Fruit fly (Drosophila melanogaster) whole organism, wandering third instar larva: ENCODE measurements around the gene CG12746.
A peak's percentile ranks its signal among the peaks of the same experiment; 100 is the strongest.

ENCODE experiments used
- Abd-B ChIP-seq: fragments of >200 bp; optimal IDR thresholded peaks from 2 replicates; lab custom pipeline; 2017; ENCODE audit warnings: missing biosample characterization, missing genetic modification characterization
- CG32264 ChIP-seq: fragments of 200-800 bp; sonication (Bioruptor generic); optimal IDR thresholded peaks from 2 replicates; lab custom pipeline; 2016; ENCODE audit warnings: missing biosample characterization, missing genetic modification characterization
- CG9705 ChIP-seq: fragments of 200-800 bp; sonication (Bioruptor generic); optimal IDR thresholded peaks from 2 replicates; lab custom pipeline; 2018; ENCODE audit warnings: missing biosample characterization, mild to moderate bottlenecking, missing genetic modification characterization
- CrebA ChIP-seq: fragments of 200-800 bp; sonication (Bioruptor generic); optimal IDR thresholded peaks from 2 replicates; lab custom pipeline; 2016; ENCODE audit warnings: missing biosample characterization, mild to moderate bottlenecking, missing genetic modification characterization, borderline replicate concordance
- Dfd ChIP-seq: fragments of >200 bp; optimal IDR thresholded peaks from 2 replicates; lab custom pipeline; 2017; ENCODE audit warnings: missing biosample characterization, missing genetic modification characterization
- Dif ChIP-seq: fragments of 200-275, 200-300 bp; sonication (Bioruptor generic); optimal IDR thresholded peaks from 2 replicates; lab custom pipeline; 2018; ENCODE audit warnings: missing biosample characterization, missing genetic modification characterization; ENCODE audit not compliant: partially characterized antibody
- GATAd ChIP-seq: sonication (Bioruptor generic); optimal IDR thresholded peaks from 2 replicates; lab custom pipeline; 2016; ENCODE audit warnings: missing biosample characterization, missing genetic modification characterization
- HLH106 ChIP-seq: fragments of 200-800 bp; optimal IDR thresholded peaks from 3 replicates; lab custom pipeline; 2019; ENCODE audit warnings: missing biosample characterization, mild to moderate bottlenecking, missing genetic modification characterization, moderate library complexity
- Hnf4 ChIP-seq: fragments of 200-800 bp; sonication (Bioruptor generic); optimal IDR thresholded peaks from 2 replicates; lab custom pipeline; 2016; ENCODE audit warnings: missing biosample characterization, mild to moderate bottlenecking, missing genetic modification characterization
- Hr78 ChIP-seq: fragments of >200 bp; optimal IDR thresholded peaks from 2 replicates; lab custom pipeline; 2017; ENCODE audit warnings: missing biosample characterization, missing genetic modification characterization
- Hr83 ChIP-seq: fragments of 200-300 bp; sonication (Bioruptor generic); optimal IDR thresholded peaks from 2 replicates; lab custom pipeline; 2016; ENCODE audit warnings: missing biosample characterization, mild to moderate bottlenecking, missing genetic modification characterization, moderate library complexity; ENCODE audit not compliant: poor library complexity, severe bottlenecking
- Jra ChIP-seq: sonication (Bioruptor generic); optimal IDR thresholded peaks from 2 replicates; lab custom pipeline; 2016; ENCODE audit warnings: missing biosample characterization, missing genetic modification characterization
- Mio ChIP-seq: sonication (Bioruptor generic); optimal IDR thresholded peaks from 2 replicates; lab custom pipeline; 2016; ENCODE audit warnings: missing biosample characterization, missing genetic modification characterization
- Myc ChIP-seq: fragments of >200 bp; optimal IDR thresholded peaks from 2 replicates; lab custom pipeline; 2017
- N ChIP-seq: fragments of >200 bp; optimal IDR thresholded peaks from 2 replicates; lab custom pipeline; 2018; ENCODE audit warnings: missing biosample characterization, missing external identifiers, missing genetic modification characterization
- OdsH ChIP-seq: fragments of 200-800 bp; sonication (Bioruptor generic); optimal IDR thresholded peaks from 2 replicates; lab custom pipeline; 2016; ENCODE audit warnings: missing biosample characterization, mild to moderate bottlenecking, missing genetic modification characterization
- Rel ChIP-seq, 2 experiments: fragments of 200-800 bp; sonication (Bioruptor generic) in 1 of 2; optimal IDR thresholded peaks; 2 replicates in 1 of 2; 3 replicates in 1 of 2; lab custom pipeline; 2016 to 2019; ENCODE audit warnings: mild to moderate bottlenecking in 2 of 2, missing biosample characterization in 2 of 2, missing genetic modification characterization in 2 of 2, moderate library complexity in 1 of 2
- Sp1 ChIP-seq: fragments of 200-800 bp; sonication (Bioruptor generic); optimal IDR thresholded peaks from 3 replicates; lab custom pipeline; 2019; ENCODE audit warnings: missing biosample characterization, mild to moderate bottlenecking, missing genetic modification characterization, moderate library complexity
- Vsx2 ChIP-seq: fragments of 200-300, 225-300 bp; sonication (Bioruptor generic); optimal IDR thresholded peaks from 2 replicates; lab custom pipeline; 2018; ENCODE audit warnings: missing biosample characterization, missing genetic modification characterization; ENCODE audit not compliant: partially characterized antibody
- br ChIP-seq: fragments of 200-800 bp; sonication (Bioruptor generic); optimal IDR thresholded peaks from 2 replicates; lab custom pipeline; 2016; ENCODE audit warnings: missing biosample characterization, missing genetic modification characterization
- brk ChIP-seq: fragments of 200-800 bp; sonication (Bioruptor generic); optimal IDR thresholded peaks from 2 replicates; lab custom pipeline; 2016; ENCODE audit warnings: missing biosample characterization, mild to moderate bottlenecking, missing genetic modification characterization
- dl ChIP-seq, 2 experiments: fragments of 175-275, 200-275 bp in 1 of 2; fragments of 200-275 bp in 1 of 2; sonication (Bioruptor generic); optimal IDR thresholded peaks; lab custom pipeline; 2018; ENCODE audit warnings: mild to moderate bottlenecking in 2 of 2, missing biosample characterization in 2 of 2, missing genetic modification characterization in 2 of 2, moderate library complexity in 2 of 2; ENCODE audit not compliant: partially characterized antibody in 2 of 2, insufficient read depth in 1 of 2
- dmrt93B ChIP-seq: fragments of 200-800 bp; sonication (Bioruptor generic); optimal IDR thresholded peaks from 2 replicates; lab custom pipeline; 2018; ENCODE audit warnings: missing biosample characterization, mild to moderate bottlenecking, missing genetic modification characterization
- dsf ChIP-seq: sonication (Bioruptor generic); optimal IDR thresholded peaks from 2 replicates; lab custom pipeline; 2016; ENCODE audit warnings: missing biosample characterization, missing genetic modification characterization, borderline replicate concordance
- ey ChIP-seq: fragments of 200-800 bp; sonication (Bioruptor generic); optimal IDR thresholded peaks from 2 replicates; lab custom pipeline; 2016; ENCODE audit warnings: missing biosample characterization, missing genetic modification characterization
- foxo ChIP-seq, 2 experiments: fragments of 200-800 bp; sonication (Bioruptor generic); optimal IDR thresholded peaks; 2 replicates in 1 of 2; 3 replicates in 1 of 2; lab custom pipeline; 2016 to 2017; ENCODE audit warnings: missing biosample characterization in 2 of 2, missing genetic modification characterization in 2 of 2
- fru ChIP-seq: fragments of 200-800 bp; sonication (Bioruptor generic); optimal IDR thresholded peaks from 3 replicates; lab custom pipeline; 2016; ENCODE audit warnings: missing biosample characterization, mild to moderate bottlenecking, missing genetic modification characterization
- h ChIP-seq: fragments of 200-800 bp; sonication (Bioruptor generic); optimal IDR thresholded peaks from 3 replicates; lab custom pipeline; 2016; ENCODE audit warnings: missing biosample characterization, mild to moderate bottlenecking, missing genetic modification characterization
- jim ChIP-seq: fragments of 175-275, 200-325 bp; sonication (Bioruptor generic); optimal IDR thresholded peaks from 2 replicates; lab custom pipeline; 2016; ENCODE audit warnings: missing biosample characterization, mild to moderate bottlenecking, missing genetic modification characterization
- lola ChIP-seq: fragments of >200 bp; optimal IDR thresholded peaks from 2 replicates; lab custom pipeline; 2017; ENCODE audit warnings: missing biosample characterization, missing genetic modification characterization
- pan ChIP-seq: fragments of >200 bp; optimal IDR thresholded peaks from 2 replicates; lab custom pipeline; 2017
- psq ChIP-seq: fragments of 200-800 bp; sonication (Bioruptor generic); optimal IDR thresholded peaks from 3 replicates; lab custom pipeline; 2017; ENCODE audit warnings: missing biosample characterization, mild to moderate bottlenecking, missing genetic modification characterization, moderate library complexity
- rgr ChIP-seq: fragments of 200-800 bp; sonication (Bioruptor generic); optimal IDR thresholded peaks from 3 replicates; lab custom pipeline; 2016; ENCODE audit warnings: missing biosample characterization, mild to moderate bottlenecking, missing genetic modification characterization
- sage ChIP-seq: fragments of 200-800 bp; sonication (Bioruptor generic); optimal IDR thresholded peaks from 2 replicates; lab custom pipeline; 2016; ENCODE audit warnings: missing biosample characterization, mild to moderate bottlenecking, missing genetic modification characterization
- sv ChIP-seq: fragments of 200-800 bp; sonication (Bioruptor generic); optimal IDR thresholded peaks from 3 replicates; lab custom pipeline; 2016; ENCODE audit warnings: missing biosample characterization, missing genetic modification characterization
- usp ChIP-seq: fragments of >200 bp; optimal IDR thresholded peaks from 2 replicates; lab custom pipeline; 2017; ENCODE audit warnings: missing biosample characterization, missing genetic modification characterization
- woc ChIP-seq: sonication (Bioruptor generic); optimal IDR thresholded peaks from 2 replicates; lab custom pipeline; 2016; ENCODE audit warnings: missing biosample characterization, mild to moderate bottlenecking, missing genetic modification characterization

The CG12746 gene

dm6 chr3R:5601044-5601523 is 36.4 kb downstream of the CG12746 start, which contains the start of the genes kra and SecS (continued):
- TF ChIP-seq dl (GFP tag; optimal IDR thresholded peaks at IDR 0.05; lab: Kevin White, UChicago; ENCODE audit: insufficient read depth in 1 of 2, partially characterized antibody in 2 of 2), result no peak
- TF ChIP-seq sv (GFP tag; lab: Kevin White, UChicago), result peak; percentile 50
- peak in 1 of 2 experiments; percentile 77 for TF ChIP-seq foxo (GFP tag; optimal IDR thresholded peaks at IDR 0.05; lab: Kevin White, UChicago)
- TF ChIP-seq Hr83, result peak; percentile 68

dm6 chr3R:5606477-5606876 is 41.8 kb downstream of the CG12746 start, which contains the start of gene asl:
TSS of gene asl (minus strand) at chr3R:5606543.
- TF ChIP-seq CG32264 (GFP tag; lab: Kevin White, UChicago) (peak; percentile 17), jim (GFP tag; lab: Kevin White, UChicago) (no peak), br (GFP tag; lab: Kevin White, UChicago) (no peak), Dif (GFP tag; lab: Kevin White, UChicago) (no peak), lola (no peak), HLH106 (tag; lab: Kevin White, UChicago) (peak; percentile 64), Hr78 (GFP tag; lab: Kevin White, UChicago) (peak; percentile 55), rgr (no peak), GATAd (GFP tag; lab: Kevin White, UChicago) (no peak), ey (GFP tag; lab: Kevin White, UChicago) (peak; percentile 33), OdsH (GFP tag; lab: Kevin White, UChicago) (peak; percentile 23), CrebA (GFP tag; lab: Kevin White, UChicago) (no peak), brk (GFP tag; lab: Kevin White, UChicago) (no peak), Hr83 (no peak), usp (GFP tag; lab: Kevin White, UChicago) (no peak), sv (GFP tag; lab: Kevin White, UChicago) (peak; percentile 29), dsf (GFP tag; lab: Kevin White, UChicago) (no peak), h (GFP tag; lab: Kevin White, UChicago) (peak; percentile 56), Vsx2 (GFP tag; lab: Kevin White, UChicago) (no peak), N (GFP tag; lab: Kevin White, UChicago) (peak; percentile 94), Hnf4 (GFP tag; lab: Kevin White, UChicago) (no peak), Dfd (no peak), Myc (lab: Kevin White, UChicago) (no peak), dmrt93B (no peak), Sp1 (GFP tag; lab: Kevin White, UChicago) (peak; percentile 54), foxo (GFP tag; optimal IDR thresholded peaks at IDR 0.05; lab: Kevin White, UChicago) (peak in 1 of 2 experiments; percentile 62), pan (no peak), Mio (GFP tag; lab: Kevin White, UChicago) (no peak), Abd-B (GFP tag; lab: Kevin White, UChicago) (no peak), dl (GFP tag; optimal IDR thresholded peaks at IDR 0.05; lab: Kevin White, UChicago; ENCODE audit: insufficient read depth in 1 of 2, partially characterized antibody in 2 of 2) (no peak), sage (GFP tag; lab: Kevin White, UChicago) (no peak), woc (peak; percentile 42), Jra (GFP tag; lab: Kevin White, UChicago) (no peak), psq (peak; percentile 48), Rel (GFP tag; optimal IDR thresholded peaks at IDR 0.05; lab: Kevin White, UChicago) (no peak), Rel (tag; optimal IDR thresholded peaks at IDR 0.05; lab: Kevin White, UChicago) (peak; percentile 45), CG9705 (GFP tag; lab: Kevin White, UChicago) (peak; percentile 53), fru (GFP tag; lab: Kevin White, UChicago) (peak; percentile 100)

DNA sequence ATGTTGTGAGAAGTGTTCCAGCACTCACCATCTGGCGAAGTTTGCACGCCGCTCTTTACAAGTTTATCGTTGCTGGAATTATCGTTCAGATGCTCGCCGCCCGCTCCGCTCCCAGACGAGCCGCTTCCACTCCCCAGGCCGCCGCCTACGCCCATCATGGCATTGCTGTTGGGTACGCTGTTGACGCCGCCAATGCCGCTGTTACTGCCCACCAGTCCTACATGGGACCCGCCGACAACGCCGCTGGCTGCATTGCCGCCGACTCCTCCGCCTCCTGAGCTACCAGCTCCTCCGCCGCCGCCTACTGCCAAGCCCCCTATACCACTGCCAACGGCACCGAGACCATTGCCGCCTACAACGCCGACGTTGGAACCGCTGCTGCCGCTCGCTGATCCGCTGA is 43.8 kb downstream of the CG12746 start:
- TF ChIP-seq br (GFP tag; lab: Kevin White, UChicago), result no peak
- no peak for TF ChIP-seq foxo (GFP tag; optimal IDR thresholded peaks at IDR 0.05; lab: Kevin White, UChicago)
- no peak for TF ChIP-seq Sp1 (GFP tag; lab: Kevin White, UChicago)
- no peak for TF ChIP-seq Myc (lab: Kevin White, UChicago)
